Worm (Caenorhabditis elegans) whole organism, L4/young adult: Measurements from ENCODE around the gene T06E8.8.
"Not testable (repeated sequence)": the region's sequence is repeated elsewhere in the genome, so short reads cannot be mapped to it uniquely, and the experiment has no call there.

Source experiments
- W03F9.2 ChIP-seq: fragments of 150-350 bp; optimal IDR thresholded peaks from 2 replicates; lab custom pipeline; 2014; ENCODE audit warnings: missing biosample characterization, missing genetic modification characterization
- dao-5 ChIP-seq: sonication (generic microtip); optimal IDR thresholded peaks from 2 replicates; lab custom pipeline; 2016; ENCODE audit warnings: missing genotype, missing genetic modification characterization, moderate library complexity, missing compliant biosample characterization
- him-1 ChIP-seq: sonication (generic microtip); optimal IDR thresholded peaks from 2 replicates; lab custom pipeline; 2016; ENCODE audit warnings: missing genotype, missing genetic modification reagents, missing genetic modification characterization, missing compliant biosample characterization

The T06E8.8 gene

ce11 chrV:10043234-10043796 is at the start of gene T06E8.8:
T06E8.8 (plus strand) TSS chrV:10043746.
- TF ChIP-seq W03F9.2 (tag; lab: Kevin White, UChicago) (no peak), dao-5 (tag; lab: Kevin White, UChicago) (no peak), him-1 (tag; lab: Kevin White, UChicago) (no peak)

- TF ChIP-seq W03F9.2 (tag; lab: Kevin White, UChicago) (no peak), dao-5 (tag; lab: Kevin White, UChicago) (no peak), him-1 (tag; lab: Kevin White, UChicago) (no peak)
Measured at ce11 chrV:9995791-9996190, 47.8 kb upstream of the T06E8.8 start, which contains the start of gene K08H10.6. K08H10.6 (minus strand) TSS chrV:9995891.

ce11 chrV:10000760-10001159 is 42.8 kb upstream of the T06E8.8 start, which contains the start of gene K08H10.10:
K08H10.10 (plus strand) TSS chrV:10001060.
- no peak for TF ChIP-seq dao-5 (tag; lab: Kevin White, UChicago)
- no peak for TF ChIP-seq him-1 (tag; lab: Kevin White, UChicago)
- no peak for TF ChIP-seq W03F9.2 (tag; lab: Kevin White, UChicago)

- TF ChIP-seq dao-5 (tag; lab: Kevin White, UChicago) (no peak), W03F9.2 (tag; lab: Kevin White, UChicago) (no peak), him-1 (tag; lab: Kevin White, UChicago) (no peak)
Measured at ce11 chrV:10002720-10003119, 40.8 kb upstream of the T06E8.8 start.

ce11 chrV:10003315-10003969 is 40.1 kb upstream of the T06E8.8 start:
- no peak for TF ChIP-seq him-1 (tag; lab: Kevin White, UChicago)
- TF ChIP-seq W03F9.2 (tag; lab: Kevin White, UChicago) = peak; percentile 74
- no peak for TF ChIP-seq dao-5 (tag; lab: Kevin White, UChicago)

- not testable (repeated sequence) for TF ChIP-seq dao-5, W03F9.2, him-1 (tag; lab: Kevin White, UChicago)
Measured at ce11 chrV:10004048-10004761, 39.3 kb upstream of the T06E8.8 start, which contains the start of gene uda-1. uda-1 (plus strand) TSS chrV:10004755.

ce11 chrV:10006374-10006773 is 37.2 kb upstream of the T06E8.8 start:
- TF ChIP-seq him-1 (tag; lab: Kevin White, UChicago) (no peak), dao-5 (tag; lab: Kevin White, UChicago) (no peak), W03F9.2 (tag; lab: Kevin White, UChicago) (no peak)

ce11 chrV:10007484-10007883 is 36.1 kb upstream of the T06E8.8 start:
- TF ChIP-seq him-1 (tag; lab: Kevin White, UChicago) (no peak), W03F9.2 (tag; lab: Kevin White, UChicago) (no peak), dao-5 (tag; lab: Kevin White, UChicago) (no peak)

ce11 chrV:10011623-10012022 is 31.9 kb upstream of the T06E8.8 start, which contains the start of gene lea-1:
lea-1 (plus strand) TSS chrV:10011923.
- TF ChIP-seq him-1 (tag; lab: Kevin White, UChicago) = no peak
- no peak for TF ChIP-seq W03F9.2 (tag; lab: Kevin White, UChicago)
- TF ChIP-seq dao-5 (tag; lab: Kevin White, UChicago) = no peak

ce11 chrV:10012639-10013038 is 30.9 kb upstream of the T06E8.8 start:
- TF ChIP-seq dao-5 (tag; lab: Kevin White, UChicago) = no peak
- no peak for TF ChIP-seq W03F9.2 (tag; lab: Kevin White, UChicago)
- TF ChIP-seq him-1 (tag; lab: Kevin White, UChicago) = no peak

ce11 chrV:10018291-10018690 is 25.3 kb upstream of the T06E8.8 start:
- TF ChIP-seq him-1 (tag; lab: Kevin White, UChicago) = no peak
- TF ChIP-seq dao-5 (tag; lab: Kevin White, UChicago) = no peak
- peak; percentile 15 for TF ChIP-seq W03F9.2 (tag; lab: Kevin White, UChicago)

- TF ChIP-seq W03F9.2 (tag; lab: Kevin White, UChicago) (no peak), him-1 (tag; lab: Kevin White, UChicago) (no peak), dao-5 (tag; lab: Kevin White, UChicago) (no peak)
Measured at ce11 chrV:10019083-10019624, 24.4 kb upstream of the T06E8.8 start.

- TF ChIP-seq dao-5 (tag; lab: Kevin White, UChicago) = no peak
- TF ChIP-seq W03F9.2 (tag; lab: Kevin White, UChicago) = no peak
- TF ChIP-seq him-1 (tag; lab: Kevin White, UChicago) = no peak
Measured at ce11 chrV:10019934-10020333, 23.6 kb upstream of the T06E8.8 start.
